Fruit fly (Drosophila melanogaster) whole organism, prepupa: ENCODE results near the gene meso18E.

Source experiments
- Blimp-1 ChIP-seq: fragments of 200-800 bp; sonication (Bioruptor generic); optimal IDR thresholded peaks from 3 replicates; lab custom pipeline; 2017; ENCODE audit warnings: missing biosample characterization, missing genetic modification characterization, mild to moderate bottlenecking, moderate library complexity, missing genetic modification reagents
- CG10631 ChIP-seq: fragments of 200-800 bp; sonication (Bioruptor generic); optimal IDR thresholded peaks from 2 replicates; lab custom pipeline; 2016; ENCODE audit warnings: missing biosample characterization, missing genetic modification characterization
- CG10669 ChIP-seq: fragments of 200-800 bp; sonication (Bioruptor generic); optimal IDR thresholded peaks from 3 replicates; lab custom pipeline; 2018; ENCODE audit warnings: missing biosample characterization, mild to moderate bottlenecking, missing genetic modification characterization, moderate library complexity
- CG11294 ChIP-seq: fragments of 200-800 bp; sonication (Bioruptor generic); IDR thresholded peaks from 2 replicates; pipeline ENCODE4 v1.3.6; 2022; ENCODE audit warnings: missing biosample characterization, missing genetic modification characterization
- CG11762 ChIP-seq: fragments of 200-800 bp; sonication (Bioruptor generic); optimal IDR thresholded peaks from 3 replicates; lab custom pipeline; 2016; ENCODE audit warnings: missing biosample characterization, missing genetic modification characterization; ENCODE audit not compliant: insufficient read depth
- CG11902 ChIP-seq: fragments of 200-800 bp; sonication (Bioruptor generic); optimal IDR thresholded peaks from 3 replicates; lab custom pipeline; 2016; ENCODE audit warnings: missing biosample characterization, missing genetic modification characterization
- CG15336 ChIP-seq: fragments of 200-800 bp; sonication (Bioruptor generic); IDR thresholded peaks from 2 replicates; pipeline ENCODE4 v1.3.6; 2022; ENCODE audit warnings: missing biosample characterization, missing genetic modification characterization
- CG16779 ChIP-seq: fragments of 200-800 bp; sonication (Bioruptor generic); optimal IDR thresholded peaks from 3 replicates; lab custom pipeline; 2017; ENCODE audit warnings: missing biosample characterization, mild to moderate bottlenecking, missing genetic modification characterization
- CG3032 ChIP-seq: fragments of 200-800 bp; optimal IDR thresholded peaks from 2 replicates; lab custom pipeline; 2019; ENCODE audit warnings: missing biosample characterization, mild to moderate bottlenecking, missing genetic modification characterization, moderate library complexity
- CG31627 ChIP-seq: fragments of 200-800 bp; sonication (Bioruptor generic); optimal IDR thresholded peaks from 3 replicates; lab custom pipeline; 2016; ENCODE audit warnings: missing biosample characterization, missing genetic modification characterization
- CG32006 ChIP-seq: fragments of 200-800 bp; sonication (Bioruptor generic); optimal IDR thresholded peaks from 3 replicates; lab custom pipeline; 2017; ENCODE audit warnings: missing biosample characterization, mild to moderate bottlenecking, missing genetic modification characterization
- CG34406 ChIP-seq: fragments of 200-800 bp; sonication (Bioruptor generic); optimal IDR thresholded peaks from 3 replicates; lab custom pipeline; 2016; ENCODE audit warnings: missing biosample characterization, missing genetic modification characterization
- CG3919 ChIP-seq: fragments of 200-800 bp; sonication (Bioruptor generic); optimal IDR thresholded peaks from 3 replicates; lab custom pipeline; 2016; ENCODE audit warnings: missing biosample characterization, missing genetic modification characterization
- CG4318 ChIP-seq: fragments of 200-800 bp; sonication (Bioruptor generic); optimal IDR thresholded peaks from 3 replicates; lab custom pipeline; 2017; ENCODE audit warnings: missing biosample characterization, mild to moderate bottlenecking, missing genetic modification characterization
- CG6163 ChIP-seq: fragments of 200-800 bp; sonication (Bioruptor generic); IDR thresholded peaks from 3 replicates; pipeline ENCODE4 v1.3.6; 2022; ENCODE audit warnings: missing biosample characterization, missing genetic modification characterization
- CG6276 ChIP-seq: fragments of 200-800 bp; sonication (Bioruptor generic); optimal IDR thresholded peaks from 2 replicates; lab custom pipeline; 2017; ENCODE audit warnings: missing biosample characterization, mild to moderate bottlenecking, missing genetic modification characterization
- CG6792 ChIP-seq: fragments of 200-800 bp; sonication (Bioruptor generic); optimal IDR thresholded peaks from 3 replicates; lab custom pipeline; 2016; ENCODE audit warnings: missing biosample characterization, missing genetic modification characterization
- CG6854 ChIP-seq: fragments of 200-800 bp; sonication (Bioruptor generic); optimal IDR thresholded peaks from 2 replicates; lab custom pipeline; 2017; ENCODE audit warnings: missing biosample characterization, mild to moderate bottlenecking, missing genetic modification characterization
- CG8632 ChIP-seq: fragments of 200-800 bp; sonication (Bioruptor generic); optimal IDR thresholded peaks from 3 replicates; lab custom pipeline; 2016; ENCODE audit warnings: missing biosample characterization, missing genetic modification characterization
- CG9139 ChIP-seq: fragments of 200-800 bp; sonication (Bioruptor generic); optimal IDR thresholded peaks from 3 replicates; lab custom pipeline; 2017; ENCODE audit warnings: missing biosample characterization, mild to moderate bottlenecking, missing genetic modification characterization
- Eip75B ChIP-seq: fragments of 200-800 bp; sonication (Bioruptor generic); optimal IDR thresholded peaks from 3 replicates; lab custom pipeline; 2016; ENCODE audit warnings: missing biosample characterization, missing genetic modification characterization
- Eip78C ChIP-seq: fragments of 200-800 bp; sonication (Bioruptor generic); peaks from one replicate; lab custom pipeline; 2016; ENCODE audit warnings: missing biosample characterization, missing genetic modification characterization
- Eip93F ChIP-seq: fragments of 200-800 bp; sonication (Bioruptor generic); optimal IDR thresholded peaks from 2 replicates; lab custom pipeline; 2016; ENCODE audit warnings: missing biosample characterization, mild to moderate bottlenecking, missing genetic modification characterization
- Ets21C ChIP-seq: fragments of 200-800 bp; sonication (Bioruptor generic); optimal IDR thresholded peaks from 3 replicates; lab custom pipeline; 2016; ENCODE audit warnings: missing biosample characterization, missing genetic modification characterization
- Hr38 ChIP-seq: sonication (Bioruptor generic); optimal IDR thresholded peaks from 2 replicates; lab custom pipeline; 2016; ENCODE audit warnings: missing biosample characterization, missing genetic modification characterization
- Hr39 ChIP-seq: fragments of 200-800 bp; sonication (Bioruptor generic); optimal IDR thresholded peaks from 2 replicates; lab custom pipeline; 2016; ENCODE audit warnings: missing biosample characterization, missing genetic modification characterization
- Hr4 ChIP-seq: fragments of 200-800 bp; sonication (Bioruptor generic); optimal IDR thresholded peaks from 3 replicates; lab custom pipeline; 2016; ENCODE audit warnings: missing biosample characterization, missing genetic modification characterization
- Lpt ChIP-seq: fragments of 200-800 bp; sonication (Bioruptor generic); optimal IDR thresholded peaks from 3 replicates; lab custom pipeline; 2016; ENCODE audit warnings: missing biosample characterization, missing genetic modification characterization
- Met ChIP-seq: fragments of 200-800 bp; sonication (Bioruptor generic); optimal IDR thresholded peaks from 3 replicates; lab custom pipeline; 2016; ENCODE audit warnings: missing biosample characterization, missing genetic modification characterization
- Smox ChIP-seq: fragments of 200-800 bp; sonication (Bioruptor generic); optimal IDR thresholded peaks from 3 replicates; lab custom pipeline; 2016; ENCODE audit warnings: missing biosample characterization, missing genetic modification characterization
- Sox102F ChIP-seq: fragments of 200-800 bp; sonication (Bioruptor generic); optimal IDR thresholded peaks from 2 replicates; lab custom pipeline; 2016; ENCODE audit warnings: missing biosample characterization, mild to moderate bottlenecking, missing genetic modification characterization
- Sox15 ChIP-seq: fragments of 200-800 bp; sonication (Bioruptor generic); optimal IDR thresholded peaks from 3 replicates; lab custom pipeline; 2016; ENCODE audit warnings: missing biosample characterization, missing genetic modification characterization
- acj6 ChIP-seq: fragments of 200-800 bp; sonication (Bioruptor generic); optimal IDR thresholded peaks from 3 replicates; lab custom pipeline; 2016; ENCODE audit warnings: missing biosample characterization, missing genetic modification characterization
- cyc ChIP-seq: fragments of 200-800 bp; sonication (Bioruptor generic); optimal IDR thresholded peaks from 3 replicates; lab custom pipeline; 2016; ENCODE audit warnings: missing biosample characterization, missing genetic modification characterization
- dac ChIP-seq: fragments of 200-800 bp; sonication (Bioruptor generic); optimal IDR thresholded peaks from 2 replicates; lab custom pipeline; 2017; ENCODE audit warnings: missing biosample characterization, mild to moderate bottlenecking, missing genetic modification characterization
- dsx ChIP-seq: fragments of 200-800 bp; optimal IDR thresholded peaks from 3 replicates; lab custom pipeline; 2019; ENCODE audit warnings: missing biosample characterization, mild to moderate bottlenecking, missing genetic modification characterization, moderate library complexity; ENCODE audit not compliant: poor library complexity, severe bottlenecking
- eg ChIP-seq: fragments of 200-800 bp; sonication (Bioruptor generic); IDR thresholded peaks from 3 replicates; pipeline ENCODE4 v1.3.6; 2022; ENCODE audit warnings: missing biosample characterization, missing genetic modification characterization
- esn ChIP-seq: fragments of 200-800 bp; sonication (Bioruptor generic); optimal IDR thresholded peaks from 2 replicates; lab custom pipeline; 2016; ENCODE audit warnings: missing biosample characterization, mild to moderate bottlenecking, missing genetic modification characterization, moderate library complexity
- fd85E ChIP-seq: fragments of 200-800 bp; sonication (Bioruptor generic); optimal IDR thresholded peaks from 3 replicates; lab custom pipeline; 2016; ENCODE audit warnings: missing biosample characterization, missing genetic modification characterization
- fkh ChIP-seq: fragments of 200-800 bp; sonication (Bioruptor generic); optimal IDR thresholded peaks from 3 replicates; lab custom pipeline; 2017; ENCODE audit warnings: missing biosample characterization, mild to moderate bottlenecking, missing genetic modification characterization, moderate library complexity
- lz ChIP-seq: fragments of 200-800 bp; sonication (Bioruptor generic); optimal IDR thresholded peaks from 3 replicates; lab custom pipeline; 2016; ENCODE audit warnings: missing biosample characterization, missing genetic modification characterization
- net ChIP-seq: fragments of 200-800 bp; sonication (Bioruptor generic); optimal IDR thresholded peaks from 3 replicates; lab custom pipeline; 2016; ENCODE audit warnings: missing biosample characterization, missing genetic modification characterization
- spab ChIP-seq: fragments of 200-800 bp; sonication (Bioruptor generic); optimal IDR thresholded peaks from 2 replicates; lab custom pipeline; 2017; ENCODE audit warnings: missing biosample characterization, mild to moderate bottlenecking, missing genetic modification characterization, missing genetic modification reagents
- ss ChIP-seq, 2 experiments: fragments of 200-800 bp; sonication (Bioruptor generic); optimal IDR thresholded peaks; 2 replicates in 1 of 2; 3 replicates in 1 of 2; lab custom pipeline; 2017 to 2018; ENCODE audit warnings: mild to moderate bottlenecking in 2 of 2, missing biosample characterization in 2 of 2, missing genetic modification characterization in 2 of 2, moderate library complexity in 1 of 2
- svp ChIP-seq: fragments of 200-800 bp; sonication (Bioruptor generic); peaks from one replicate; lab custom pipeline; 2016; ENCODE audit warnings: missing biosample characterization, missing genetic modification characterization
- topi ChIP-seq: fragments of 200-800 bp; sonication (Bioruptor generic); optimal IDR thresholded peaks from 3 replicates; lab custom pipeline; 2016; ENCODE audit warnings: missing biosample characterization, missing genetic modification characterization
- vri ChIP-seq: fragments of 200-800 bp; sonication (Bioruptor generic); optimal IDR thresholded peaks from 3 replicates; lab custom pipeline; 2016; ENCODE audit warnings: missing biosample characterization, mild to moderate bottlenecking, missing genetic modification characterization

Gene meso18E

dm6 chrX:19694792-19695558, 17.9 kb downstream of the meso18E start, which contains the start of gene CG14229 (continued):
- TF ChIP-seq CG11902 (GFP tag; lab: Kevin White, UChicago) (no peak), cyc (GFP tag; lab: Kevin White, UChicago) (peak; percentile 32), Smox (GFP tag; lab: Kevin White, UChicago) (peak; percentile 44), CG11762 (GFP tag; lab: Kevin White, UChicago) (no peak), Eip93F (no peak), CG11294 (GFP tag; lab: Robert Waterston, UW) (no peak), spab (GFP tag; lab: Kevin White, UChicago) (no peak), Ets21C (GFP tag; lab: Kevin White, UChicago) (no peak), dsx (no peak), eg (peak; percentile 57; the same call in 2 of the 3 replicates), CG16779 (tag; lab: Kevin White, UChicago) (no peak), acj6 (peak; percentile 37), dac (GFP tag; lab: Kevin White, UChicago) (no peak), CG6792 (GFP tag; lab: Kevin White, UChicago) (peak; percentile 34), Sox15 (GFP tag; lab: Kevin White, UChicago) (peak; percentile 19), fkh (GFP tag; lab: Kevin White, UChicago) (no peak), svp (no peak), Hr39 (GFP tag; lab: Kevin White, UChicago) (peak; percentile 34), CG3919 (no peak), esn (GFP tag; lab: Kevin White, UChicago) (peak; percentile 28), CG8632 (GFP tag; lab: Kevin White, UChicago) (peak; percentile 27), CG15336 (GFP tag; lab: Robert Waterston, UW) (peak; percentile 61), fd85E (GFP tag; lab: Kevin White, UChicago) (no peak), CG31627 (GFP tag; lab: Kevin White, UChicago) (peak; percentile 45), Hr4 (GFP tag; lab: Kevin White, UChicago) (peak; percentile 39), net (GFP tag; lab: Kevin White, UChicago) (no peak), ss (GFP tag; optimal IDR thresholded peaks at IDR 0.05; lab: Kevin White, UChicago) (no peak), vri (GFP tag; lab: Kevin White, UChicago) (no peak), topi (GFP tag; lab: Kevin White, UChicago) (peak; percentile 47), CG3032 (tag; lab: Kevin White, UChicago) (no peak), CG6163 (GFP tag; lab: Robert Waterston, UW) (peak; percentile 66), Hr38 (GFP tag; lab: Kevin White, UChicago) (no peak), CG32006 (GFP tag; lab: Kevin White, UChicago) (peak; percentile 43), CG6854 (GFP tag; lab: Kevin White, UChicago) (no peak), Eip75B (no peak), CG10669 (GFP tag; lab: Kevin White, UChicago) (peak; percentile 5), Eip78C (peak; percentile 76)

dm6 chrX:19692951-19693698, 19.7 kb downstream of the meso18E start, which contains the start of gene Mer:
Gene Mer, minus strand, starts transcription at chrX:19693500.
- peak; percentile 18 for TF ChIP-seq Met (GFP tag; lab: Kevin White, UChicago)
- no peak for TF ChIP-seq Hr38 (GFP tag; lab: Kevin White, UChicago)
- peak; percentile 62 for TF ChIP-seq CG11902 (GFP tag; lab: Kevin White, UChicago)
- TF ChIP-seq CG16779 (tag; lab: Kevin White, UChicago) = peak; percentile 80
- no peak for TF ChIP-seq CG6276 (GFP tag; lab: Kevin White, UChicago)
- peak; percentile 59 for TF ChIP-seq CG11762 (GFP tag; lab: Kevin White, UChicago)
- TF ChIP-seq topi (GFP tag; lab: Kevin White, UChicago) = peak; percentile 90
- TF ChIP-seq CG10631 (GFP tag; lab: Kevin White, UChicago) = peak; percentile 66
- TF ChIP-seq CG34406 (GFP tag; lab: Kevin White, UChicago) = peak; percentile 78
- peak; percentile 72 for TF ChIP-seq CG11294 (GFP tag; lab: Robert Waterston, UW)
- peak; percentile 92 for TF ChIP-seq lz
- no peak for TF ChIP-seq CG4318
- peak; percentile 87 for TF ChIP-seq CG3919
- peak; percentile 84 for TF ChIP-seq Lpt (GFP tag; lab: Kevin White, UChicago)
- TF ChIP-seq CG8632 (GFP tag; lab: Kevin White, UChicago) = peak; percentile 80
- TF ChIP-seq fd85E (GFP tag; lab: Kevin White, UChicago) = peak; percentile 51
- no peak for TF ChIP-seq CG9139 (GFP tag; lab: Kevin White, UChicago)
- peak; percentile 83 for TF ChIP-seq cyc (GFP tag; lab: Kevin White, UChicago)
- TF ChIP-seq fkh (GFP tag; lab: Kevin White, UChicago) = no peak
- peak; percentile 79 for TF ChIP-seq dac (GFP tag; lab: Kevin White, UChicago)
- TF ChIP-seq Blimp-1 (GFP tag; lab: Kevin White, UChicago) = peak; percentile 67
- peak; percentile 81 for TF ChIP-seq Sox102F (GFP tag; lab: Kevin White, UChicago)
